Worm (Caenorhabditis elegans): ENCODE measurements around the gene glb-10.

glb-10 gene

ce11 chrII:6331222-6331830 is 22.2 kb upstream of the glb-10 start, which contains the start of gene set-4 (continued):
- TF ChIP-seq ceh-8 (GFP tag; optimal IDR thresholded peaks at IDR 0.05) (peak; percentile 86), rnt-1 (tag; optimal IDR thresholded peaks at IDR 0.05) (peak; percentile 96), ceh-63 (GFP tag; optimal IDR thresholded peaks at IDR 0.05) (no peak), efl-1 (optimal IDR thresholded peaks at IDR 0.05) (peak; percentile 91 to 92), efl-1 (GFP tag; optimal IDR thresholded peaks at IDR 0.05 in 1 of 2) (peak; percentile 84 to 98), aha-1 (tag; optimal IDR thresholded peaks at IDR 0.05) (peak; percentile 81), ztf-11 (tag; optimal IDR thresholded peaks at IDR 0.05) (peak in 1 of 2 experiments; percentile 84), C16A3.4 (tag; optimal IDR thresholded peaks at IDR 0.05) (peak; percentile 95), sptf-1 (tag; optimal IDR thresholded peaks at IDR 0.05) (no peak), lin-13 (GFP tag; optimal IDR thresholded peaks at IDR 0.05) (peak; percentile 89), ceh-90 (tag; optimal IDR thresholded peaks at IDR 0.05) (no peak), fos-1 (tag; optimal IDR thresholded peaks at IDR 0.05) (peak; percentile 95), nhr-19 (GFP tag; conservative IDR thresholded peaks at IDR 0.05) (peak; percentile 92), mdl-1 (tag; optimal IDR thresholded peaks at IDR 0.05) (peak; percentile 40 to 93), unc-30 (tag; optimal IDR thresholded peaks at IDR 0.05) (no peak), fkh-4 (tag; optimal IDR thresholded peaks at IDR 0.05; ENCODE audit: borderline replicate concordance) (peak; percentile 33), grh-1 (GFP tag; IDR thresholded peaks at IDR 0.05) (peak; percentile 84), nhr-11 (tag; optimal IDR thresholded peaks at IDR 0.05) (peak; percentile 71), efl-3 (GFP tag; optimal IDR thresholded peaks at IDR 0.05) (no peak), unc-98 (GFP tag; IDR thresholded peaks at IDR 0.05) (no peak), hlh-4 (tag; optimal IDR thresholded peaks at IDR 0.05) (no peak), pqm-1 (tag; optimal IDR thresholded peaks at IDR 0.05) (no peak), ama-1 (optimal IDR thresholded peaks at IDR 0.05) (peak; percentile 32), snu-23 (GFP tag; optimal IDR thresholded peaks at IDR 0.05) (peak; percentile 97), nhr-12 (tag; optimal IDR thresholded peaks at IDR 0.05) (no peak), nhr-20 (tag; optimal IDR thresholded peaks at IDR 0.05) (peak; percentile 97), fkh-10 (GFP tag; optimal IDR thresholded peaks at IDR 0.05) (peak; percentile 91), ceh-82 (tag; optimal IDR thresholded peaks at IDR 0.05) (peak; percentile 85 to 96 (median 92)), unc-62 (GFP tag; optimal IDR thresholded peaks at IDR 0.05) (peak; percentile 25), egl-27 (tag; optimal IDR thresholded peaks at IDR 0.05) (peak; percentile 46 to 64), alr-1 (tag; optimal IDR thresholded peaks at IDR 0.05; ENCODE audit: borderline replicate concordance) (no peak), mef-2 (tag; optimal IDR thresholded peaks at IDR 0.05) (peak; percentile 71), C34B4.2 (tag; optimal IDR thresholded peaks at IDR 0.05) (peak; percentile 23), nhr-77 (tag; optimal IDR thresholded peaks at IDR 0.05) (peak; percentile 92), nhr-237 (tag; optimal IDR thresholded peaks at IDR 0.05) (peak; percentile 60), nhr-28 (tag; optimal IDR thresholded peaks at IDR 0.05) (no peak), hpl-2 (GFP tag; optimal IDR thresholded peaks at IDR 0.05) (peak; percentile 87), isw-1 (GFP tag; IDR thresholded peaks at IDR 0.05) (peak; percentile 89), blmp-1 (tag; optimal IDR thresholded peaks at IDR 0.05) (peak; percentile 56)

ce11 chrII:6328672-6329071 is 19.6 kb upstream of the glb-10 start:
- no peak for TF ChIP-seq ces-1 (GFP tag; optimal IDR thresholded peaks at IDR 0.05)
- TF ChIP-seq nhr-20 (tag; optimal IDR thresholded peaks at IDR 0.05) = peak; percentile 4
- no peak for TF ChIP-seq hlh-4 (tag; optimal IDR thresholded peaks at IDR 0.05)
- no peak for TF ChIP-seq C16A3.4 (tag; optimal IDR thresholded peaks at IDR 0.05)
- TF ChIP-seq mdl-1 (tag; optimal IDR thresholded peaks at IDR 0.05) = no peak
- TF ChIP-seq nhr-77 (tag; optimal IDR thresholded peaks at IDR 0.05) = no peak
- no peak for TF ChIP-seq nhr-84 (tag; optimal IDR thresholded peaks at IDR 0.05)
- TF ChIP-seq ceh-82 (tag; optimal IDR thresholded peaks at IDR 0.05) = no peak
- TF ChIP-seq lin-39 (tag; optimal IDR thresholded peaks at IDR 0.05) = no peak
- no peak for TF ChIP-seq irx-1 (tag; optimal IDR thresholded peaks at IDR 0.05)
- TF ChIP-seq ceh-8 (GFP tag; optimal IDR thresholded peaks at IDR 0.05) = no peak
- TF ChIP-seq nhr-47 (tag; optimal IDR thresholded peaks at IDR 0.05) = no peak
- peak; percentile 30 for TF ChIP-seq tlp-1 (tag; optimal IDR thresholded peaks at IDR 0.05)
- no peak for TF ChIP-seq tbx-2 (tag; optimal IDR thresholded peaks at IDR 0.05)
- TF ChIP-seq egl-27 (tag; optimal IDR thresholded peaks at IDR 0.05) = no peak
- peak; percentile 37 for TF ChIP-seq pqm-1 (tag; optimal IDR thresholded peaks at IDR 0.05)
- TF ChIP-seq zip-4 (GFP tag; optimal IDR thresholded peaks at IDR 0.05) = no peak
- TF ChIP-seq efl-1 (optimal IDR thresholded peaks at IDR 0.05) = no peak
- peak in 1 of 2 experiments; percentile 43 for TF ChIP-seq efl-1 (GFP tag; optimal IDR thresholded peaks at IDR 0.05 in 1 of 2)
- peak in 1 of 2 experiments; percentile 65 for TF ChIP-seq lin-35 (GFP tag; optimal IDR thresholded peaks at IDR 0.05)
- no peak for TF ChIP-seq ceh-90 (tag; optimal IDR thresholded peaks at IDR 0.05)
- peak; percentile 95 for TF ChIP-seq elt-2 (tag; optimal IDR thresholded peaks at IDR 0.05)
- no peak for TF ChIP-seq lir-3 (tag; optimal IDR thresholded peaks at IDR 0.05; ENCODE audit: poor library complexity)
- TF ChIP-seq grh-1 (GFP tag; IDR thresholded peaks at IDR 0.05) = no peak
- no peak for TF ChIP-seq nhr-12 (tag; optimal IDR thresholded peaks at IDR 0.05)
- no peak for TF ChIP-seq jun-1 (tag; optimal IDR thresholded peaks at IDR 0.05)
